Fruit fly (Drosophila melanogaster) whole organism, embryonic: ENCODE results near the gene SrpRbeta.

Source experiments
- BEAF-32 ChIP-seq: fragments of 200-800 bp; sonication (Bioruptor generic); optimal IDR thresholded peaks from 3 replicates; lab custom pipeline; 2017; ENCODE audit warnings: missing biosample characterization, missing genetic modification characterization, mild to moderate bottlenecking, moderate library complexity, missing genetic modification reagents
- Blimp-1 ChIP-seq: fragments of 200-800 bp; sonication (Bioruptor generic); optimal IDR thresholded peaks from 3 replicates; lab custom pipeline; 2018; ENCODE audit warnings: missing biosample characterization, missing genetic modification characterization, mild to moderate bottlenecking, moderate library complexity, missing genetic modification reagents
- CG10209 ChIP-seq: fragments of 200-800 bp; sonication (Bioruptor generic); optimal IDR thresholded peaks from 3 replicates; lab custom pipeline; 2017; ENCODE audit warnings: missing biosample characterization, mild to moderate bottlenecking, missing genetic modification characterization, missing genetic modification reagents
- CG10462 ChIP-seq: fragments of 200-800 bp; sonication (Bioruptor generic); optimal IDR thresholded peaks from 2 replicates; lab custom pipeline; 2016; ENCODE audit warnings: missing biosample characterization, missing genetic modification characterization
- CG11085 ChIP-seq: fragments of 200-800 bp; sonication (Bioruptor generic); IDR thresholded peaks from 2 replicates; pipeline ENCODE4 v1.3.6; 2022; ENCODE audit warnings: missing biosample characterization, missing genetic modification characterization
- CG11398 ChIP-seq: fragments of 200-800 bp; sonication (Bioruptor generic); optimal IDR thresholded peaks from 2 replicates; lab custom pipeline; 2016; ENCODE audit warnings: missing biosample characterization, missing genetic modification characterization
- CG12155 ChIP-seq: fragments of 200-800 bp; sonication (Bioruptor generic); optimal IDR thresholded peaks from 3 replicates; lab custom pipeline; 2016; ENCODE audit warnings: missing biosample characterization, missing genetic modification characterization
- CG13296 ChIP-seq: fragments of 200-800 bp; sonication (Bioruptor generic); optimal IDR thresholded peaks from 3 replicates; lab custom pipeline; 2018; ENCODE audit warnings: missing biosample characterization, mild to moderate bottlenecking, missing genetic modification characterization
- CG13624 ChIP-seq: fragments of 200-800 bp; sonication (Bioruptor generic); optimal IDR thresholded peaks from 2 replicates; lab custom pipeline; 2016; ENCODE audit warnings: missing biosample characterization, missing genetic modification characterization
- CG1529 ChIP-seq: fragments of 200-800 bp; sonication (Bioruptor generic); optimal IDR thresholded peaks from 3 replicates; lab custom pipeline; 2018; ENCODE audit warnings: missing biosample characterization, missing genetic modification characterization
- CG15601 ChIP-seq: fragments of 200-800 bp; sonication (Bioruptor generic); optimal IDR thresholded peaks from 3 replicates; lab custom pipeline; 2019; ENCODE audit warnings: missing biosample characterization, mild to moderate bottlenecking, missing genetic modification characterization, moderate library complexity
- CG16815 ChIP-seq: fragments of 200-800 bp; sonication (Bioruptor generic); optimal IDR thresholded peaks from 3 replicates; lab custom pipeline; 2017; ENCODE audit warnings: missing biosample characterization, mild to moderate bottlenecking, missing genetic modification characterization
- CG17385 ChIP-seq: fragments of 200-800 bp; sonication (Bioruptor generic); optimal IDR thresholded peaks from 3 replicates; lab custom pipeline; 2018; ENCODE audit warnings: missing biosample characterization, mild to moderate bottlenecking, missing genetic modification characterization
- CG2120 ChIP-seq: fragments of 200-800 bp; sonication (Bioruptor generic); optimal IDR thresholded peaks from 3 replicates; lab custom pipeline; 2016; ENCODE audit warnings: missing biosample characterization, missing genetic modification characterization
- CG33213 ChIP-seq: fragments of 200-800 bp; sonication (Bioruptor generic); optimal IDR thresholded peaks from 3 replicates; lab custom pipeline; 2016; ENCODE audit warnings: missing biosample characterization, missing genetic modification characterization
- CG7987 ChIP-seq: fragments of 200-800 bp; sonication (Bioruptor generic); optimal IDR thresholded peaks from 2 replicates; lab custom pipeline; 2018; ENCODE audit warnings: missing biosample characterization, mild to moderate bottlenecking, missing genetic modification characterization, moderate library complexity
- CG8089 ChIP-seq: fragments of 200-800 bp; sonication (Bioruptor generic); optimal IDR thresholded peaks from 3 replicates; lab custom pipeline; 2016; ENCODE audit warnings: missing biosample characterization, missing genetic modification characterization
- CG8765 ChIP-seq: fragments of 200-800 bp; sonication (Bioruptor generic); IDR thresholded peaks from 2 replicates; pipeline ENCODE4 v1.3.6; 2022; ENCODE audit warnings: missing biosample characterization, missing genetic modification characterization
- CTCF ChIP-seq: fragments of 200-800 bp; sonication (Bioruptor generic); optimal IDR thresholded peaks from 2 replicates; lab custom pipeline; 2017; ENCODE audit warnings: missing biosample characterization, mild to moderate bottlenecking, missing genetic modification characterization, moderate library complexity
- Dref ChIP-seq: fragments of 200-800 bp; sonication (Bioruptor generic); IDR thresholded peaks from 2 replicates; pipeline ENCODE4 v1.3.6; 2022; ENCODE audit warnings: missing biosample characterization, missing genetic modification characterization
- Drgx ChIP-seq: fragments of 200-800 bp; sonication (Bioruptor generic); IDR thresholded peaks from 2 replicates; pipeline ENCODE4 v1.3.6; 2022; ENCODE audit warnings: missing biosample characterization, missing genetic modification characterization
- ERR ChIP-seq: fragments of 200-800 bp; sonication (Bioruptor generic); optimal IDR thresholded peaks from 2 replicates; lab custom pipeline; 2016; ENCODE audit warnings: missing biosample characterization, missing genetic modification characterization
- Fer1 ChIP-seq: fragments of 200-800 bp; sonication (Bioruptor generic); optimal IDR thresholded peaks from 2 replicates; lab custom pipeline; 2017; ENCODE audit warnings: missing biosample characterization, mild to moderate bottlenecking, missing genetic modification characterization
- HLH4C ChIP-seq: fragments of 200-800 bp; sonication (Bioruptor generic); IDR thresholded peaks from 3 replicates; pipeline ENCODE4 v1.3.6; 2022; ENCODE audit warnings: missing biosample characterization, missing genetic modification characterization; ENCODE audit not compliant: partially characterized antibody
- HmgD ChIP-seq: fragments of 200-800 bp; sonication (Bioruptor generic); optimal IDR thresholded peaks from 3 replicates; lab custom pipeline; 2016; ENCODE audit warnings: missing biosample characterization, missing genetic modification characterization
- Mad ChIP-seq: fragments of 200-800 bp; sonication (Bioruptor generic); optimal IDR thresholded peaks from 2 replicates; lab custom pipeline; 2016; ENCODE audit warnings: missing biosample characterization, missing genetic modification characterization
- NC2β ChIP-seq: fragments of 200-800 bp; sonication (Bioruptor generic); optimal IDR thresholded peaks from 2 replicates; lab custom pipeline; 2016; ENCODE audit warnings: missing biosample characterization, missing genetic modification characterization
- Nf-YC ChIP-seq: fragments of 200-800 bp; optimal IDR thresholded peaks from 3 replicates; lab custom pipeline; 2019; ENCODE audit warnings: missing biosample characterization, mild to moderate bottlenecking, missing genetic modification characterization, moderate library complexity
- NfI ChIP-seq: fragments of 200-800 bp; sonication (Bioruptor generic); optimal IDR thresholded peaks from 3 replicates; lab custom pipeline; 2018; ENCODE audit warnings: missing biosample characterization, mild to moderate bottlenecking, missing genetic modification characterization, moderate library complexity
- Pdp1 ChIP-seq, 2 experiments: fragments of 200-800 bp; sonication (Bioruptor generic); optimal IDR thresholded peaks; 3 replicates each; lab custom pipeline; 2016; ENCODE audit warnings: missing biosample characterization in 2 of 2, missing genetic modification characterization in 2 of 2, mild to moderate bottlenecking in 1 of 2, moderate library complexity in 1 of 2
- Poxn ChIP-seq: fragments of 200-800 bp; sonication (Bioruptor generic); IDR thresholded peaks from 2 replicates; pipeline ENCODE4 v1.3.6; 2022; ENCODE audit warnings: missing biosample characterization, missing genetic modification characterization
- Trl ChIP-seq, 3 experiments: fragments of >200 bp in 2 of 3; fragments of 200-800 bp in 1 of 3; sonication (Bioruptor generic) in 1 of 3; optimal IDR thresholded peaks; 2 replicates in 1 of 3; 3 replicates in 2 of 3; lab custom pipeline; 2016 to 2017; ENCODE audit warnings: missing biosample characterization in 1 of 3, missing genetic modification characterization in 1 of 3
- YL-1 ChIP-seq: fragments of 200-800 bp; sonication (Bioruptor generic); optimal IDR thresholded peaks from 3 replicates; lab custom pipeline; 2017; ENCODE audit warnings: missing biosample characterization, mild to moderate bottlenecking, missing genetic modification characterization
- al ChIP-seq: fragments of 200-800 bp; sonication (Bioruptor generic); IDR thresholded peaks from 2 replicates; pipeline ENCODE4 v1.3.6; 2022; ENCODE audit warnings: missing biosample characterization, missing genetic modification characterization
- amos ChIP-seq: fragments of 200-800 bp; sonication (Bioruptor generic); IDR thresholded peaks from 2 replicates; pipeline ENCODE4 v1.3.6; 2022; ENCODE audit warnings: missing biosample characterization, missing genetic modification characterization; ENCODE audit not compliant: partially characterized antibody
- ara ChIP-seq: fragments of 200-800 bp; sonication (Bioruptor generic); IDR thresholded peaks from 2 replicates; pipeline ENCODE4 v1.3.6; 2022; ENCODE audit warnings: missing biosample characterization, missing genetic modification characterization
- caup ChIP-seq: fragments of 200-800 bp; sonication (Bioruptor generic); optimal IDR thresholded peaks from 3 replicates; lab custom pipeline; 2017; ENCODE audit warnings: missing biosample characterization, mild to moderate bottlenecking, missing genetic modification characterization, moderate library complexity; ENCODE audit not compliant: severe bottlenecking
- dati ChIP-seq: fragments of 200-800 bp; sonication (Bioruptor generic); IDR thresholded peaks from 2 replicates; pipeline ENCODE4 v1.3.6; 2022; ENCODE audit warnings: missing biosample characterization, missing genetic modification characterization
- dysf ChIP-seq: fragments of 200-800 bp; sonication (Bioruptor generic); IDR thresholded peaks from 3 replicates; pipeline ENCODE4 v1.3.6; 2022; ENCODE audit warnings: missing biosample characterization, missing genetic modification characterization
- ems ChIP-seq: fragments of 200-800 bp; sonication (Bioruptor generic); optimal IDR thresholded peaks from 3 replicates; lab custom pipeline; 2016; ENCODE audit warnings: missing biosample characterization, missing genetic modification characterization
- gfzf ChIP-seq: fragments of 200-800 bp; sonication (Bioruptor generic); optimal IDR thresholded peaks from 2 replicates; lab custom pipeline; 2016; ENCODE audit warnings: missing biosample characterization, mild to moderate bottlenecking, missing genetic modification characterization, moderate library complexity
- gsb-n ChIP-seq: fragments of 200-800 bp; sonication (Bioruptor generic); optimal IDR thresholded peaks from 3 replicates; lab custom pipeline; 2018; ENCODE audit warnings: missing biosample characterization, mild to moderate bottlenecking, missing genetic modification characterization
- hb ChIP-seq: fragments of 200-800 bp; sonication (Bioruptor generic); IDR thresholded peaks from 3 replicates; pipeline ENCODE4 v1.3.6; 2022; ENCODE audit warnings: missing biosample characterization, missing genetic modification characterization; ENCODE audit not compliant: partially characterized antibody
- jing ChIP-seq: fragments of 200-800 bp; sonication (Bioruptor generic); optimal IDR thresholded peaks from 2 replicates; lab custom pipeline; 2018; ENCODE audit warnings: missing biosample characterization, mild to moderate bottlenecking, missing genetic modification characterization
- lilli ChIP-seq: fragments of 200-800 bp; sonication (Bioruptor generic); optimal IDR thresholded peaks from 3 replicates; lab custom pipeline; 2016; ENCODE audit warnings: missing biosample characterization, missing genetic modification characterization
- nom ChIP-seq: fragments of 200-800 bp; sonication (Bioruptor generic); optimal IDR thresholded peaks from 2 replicates; lab custom pipeline; 2017; ENCODE audit warnings: missing biosample characterization, missing genetic modification characterization, mild to moderate bottlenecking, moderate library complexity, missing genetic modification reagents
- oc ChIP-seq: fragments of 200-800 bp; sonication (Bioruptor generic); optimal IDR thresholded peaks from 2 replicates; lab custom pipeline; 2018; ENCODE audit warnings: missing biosample characterization, mild to moderate bottlenecking, missing genetic modification characterization, moderate library complexity
- odd ChIP-seq: fragments of 200-800 bp; sonication (Bioruptor generic); optimal IDR thresholded peaks from 2 replicates; lab custom pipeline; 2017; ENCODE audit warnings: missing biosample characterization, mild to moderate bottlenecking, missing genetic modification characterization
- sob ChIP-seq: fragments of 200-800 bp; sonication (Bioruptor generic); IDR thresholded peaks from 2 replicates; pipeline ENCODE4 v1.3.6; 2022; ENCODE audit warnings: missing biosample characterization, missing genetic modification characterization

SrpRbeta gene

dm6 chr3L:8719990-8720559 lies at the start of gene SrpRbeta:
Gene SrpRbeta, minus strand, starts transcription at chr3L:8720225.
- peak; percentile 1 for TF ChIP-seq Nf-YC
- peak; percentile 30 for TF ChIP-seq CG17385 (GFP tag; lab: Kevin White, UChicago)
- TF ChIP-seq CG1529 (GFP tag; lab: Kevin White, UChicago): no peak
- TF ChIP-seq gfzf: peak; percentile 9
- peak; percentile 28 for TF ChIP-seq CG12155
- peak; percentile 28 for TF ChIP-seq CG7987 (GFP tag; lab: Kevin White, UChicago)
- peak; percentile 6 for TF ChIP-seq CG10209 (GFP tag; lab: Kevin White, UChicago)
- peak; percentile 40 for TF ChIP-seq lilli (GFP tag; lab: Kevin White, UChicago)
- peak; percentile 69 for TF ChIP-seq CG2120 (GFP tag; lab: Kevin White, UChicago)
- peak in 1 of 2 experiments; percentile 48 for TF ChIP-seq Pdp1 (GFP tag; optimal IDR thresholded peaks at IDR 0.05; lab: Kevin White, UChicago)
- peak; percentile 46 for TF ChIP-seq NfI (GFP tag; lab: Kevin White, UChicago)
- no peak for TF ChIP-seq CG10462
- peak; percentile 12 for TF ChIP-seq CG13296
- TF ChIP-seq odd (GFP tag; lab: Kevin White, UChicago): no peak
- no peak for TF ChIP-seq hb (GFP tag; lab: Robert Waterston, UW)
- TF ChIP-seq YL-1 (GFP tag; lab: Kevin White, UChicago): peak; percentile 87
- TF ChIP-seq CG15601: no peak
- TF ChIP-seq Drgx (GFP tag; lab: Robert Waterston, UW): no peak
- TF ChIP-seq al: no peak
- peak; percentile 7 for TF ChIP-seq ems (GFP tag; lab: Kevin White, UChicago)
- TF ChIP-seq Trl (optimal IDR thresholded peaks at IDR 0.05; lab: Kevin White, UChicago): no peak
- peak; percentile 45 for TF ChIP-seq Trl (GFP tag; optimal IDR thresholded peaks at IDR 0.05; lab: Kevin White, UChicago)
- TF ChIP-seq HLH4C (GFP tag; lab: Robert Waterston, UW): 0 out of 3 replicates have a peak, but pooled peaks have one; percentile 47
- TF ChIP-seq caup (GFP tag; lab: Kevin White, UChicago): peak; percentile 14
- no peak for TF ChIP-seq oc
- peak; percentile 27; the same call in 1 of the 2 replicates for TF ChIP-seq ara (GFP tag; lab: Robert Waterston, UW)
- TF ChIP-seq ERR: peak; percentile 43
- peak; percentile 7; the same call in 1 of the 2 replicates for TF ChIP-seq amos
- no peak for TF ChIP-seq gsb-n
- peak; percentile 54 for TF ChIP-seq CG33213
- peak; percentile 23 for TF ChIP-seq CTCF (GFP tag; lab: Kevin White, UChicago)
- peak; percentile 35 for TF ChIP-seq Mad (GFP tag; lab: Kevin White, UChicago)
- no peak for TF ChIP-seq CG8089 (GFP tag; lab: Kevin White, UChicago)
- TF ChIP-seq nom (GFP tag; lab: Kevin White, UChicago): peak; percentile 40
- TF ChIP-seq Fer1 (GFP tag; lab: Kevin White, UChicago): peak; percentile 19
- no peak for TF ChIP-seq CG11398 (GFP tag; lab: Kevin White, UChicago)
- peak; percentile 45 for TF ChIP-seq CG13624 (GFP tag; lab: Kevin White, UChicago)
- no peak for TF ChIP-seq CG16815 (GFP tag; lab: Kevin White, UChicago)
- peak; percentile 29 for TF ChIP-seq NC2β
- 0 out of 3 replicates have a peak, but pooled peaks have one; percentile 18 for TF ChIP-seq dysf (GFP tag; lab: Robert Waterston, UW)
- TF ChIP-seq CG8765 (GFP tag; lab: Robert Waterston, UW): no peak
- 0 out of 2 replicates have a peak, but pooled peaks have one; percentile 17 for TF ChIP-seq Dref
- no peak for TF ChIP-seq CG11085 (GFP tag; lab: Robert Waterston, UW)
- peak; percentile 15 for TF ChIP-seq BEAF-32 (GFP tag; lab: Kevin White, UChicago)
- TF ChIP-seq Poxn (GFP tag; lab: Robert Waterston, UW): no peak
- peak; percentile 41 for TF ChIP-seq HmgD (GFP tag; lab: Kevin White, UChicago)
- no peak for TF ChIP-seq Blimp-1 (GFP tag; lab: Kevin White, UChicago)
- TF ChIP-seq dati (GFP tag; lab: Robert Waterston, UW): no peak
- no peak for TF ChIP-seq jing (GFP tag; lab: Kevin White, UChicago)
- TF ChIP-seq sob (GFP tag; lab: Robert Waterston, UW): peak; percentile 68
